Worm (Caenorhabditis elegans) whole organism, late embryonic: ENCODE data around the gene M03F8.6.

Source experiments
- ceh-14 ChIP-seq: sonication (generic microtip); optimal IDR thresholded peaks from 2 replicates; lab custom pipeline; 2016; ENCODE audit warnings: missing genotype, missing genetic modification characterization, missing compliant biosample characterization
- ceh-19 ChIP-seq: fragments of 200-800 bp; sonication (Bioruptor generic); optimal IDR thresholded peaks from 2 replicates; lab custom pipeline; 2018; ENCODE audit warnings: mild to moderate bottlenecking, missing genetic modification characterization, missing compliant biosample characterization
- elt-2 ChIP-seq: sonication (generic microtip); optimal IDR thresholded peaks from 2 replicates; lab custom pipeline; 2016; ENCODE audit warnings: missing genetic modification reagents, missing genetic modification characterization, missing compliant biosample characterization
- eyg-1 ChIP-seq: sonication (generic microtip); optimal IDR thresholded peaks from 2 replicates; lab custom pipeline; 2016; ENCODE audit warnings: missing genotype, missing genetic modification characterization, missing compliant biosample characterization
- hlh-30 ChIP-seq: sonication (generic microtip); optimal IDR thresholded peaks from 2 replicates; lab custom pipeline; 2017; ENCODE audit warnings: antibody characterized with exemption, missing genetic modification characterization, missing compliant biosample characterization; ENCODE audit not compliant: insufficient read depth
- hlh-8 ChIP-seq: sonication (generic microtip); optimal IDR thresholded peaks from 2 replicates; lab custom pipeline; 2016; ENCODE audit warnings: missing genotype, missing genetic modification characterization, missing compliant biosample characterization
- nfya-1 ChIP-seq: sonication (generic microtip); optimal IDR thresholded peaks from 2 replicates; lab custom pipeline; 2017; ENCODE audit warnings: missing genetic modification characterization, mild to moderate bottlenecking, missing compliant biosample characterization, antibody characterized with exemption, moderate library complexity
- nhr-11 ChIP-seq: fragments of 150-350 bp; optimal IDR thresholded peaks from 2 replicates; lab custom pipeline; 2014; ENCODE audit warnings: missing biosample characterization, missing genetic modification characterization
- odd-2 ChIP-seq: sonication (generic microtip); optimal IDR thresholded peaks from 2 replicates; lab custom pipeline; 2017; ENCODE audit warnings: antibody characterized with exemption, mild to moderate bottlenecking, missing genetic modification characterization, missing compliant biosample characterization
- pax-1 ChIP-seq: fragments of 150-350 bp; optimal IDR thresholded peaks from 2 replicates; lab custom pipeline; 2014; ENCODE audit warnings: missing biosample characterization, missing genetic modification characterization
- sox-2 ChIP-seq: fragments of 200-800 bp; sonication (Bioruptor generic); IDR thresholded peaks from 2 replicates; pipeline ENCODE4 v1.3.6; 2022; ENCODE audit warnings: missing genetic modification reagents, missing genetic modification characterization, missing compliant biosample characterization
- tbx-7 ChIP-seq: sonication (generic microtip); optimal IDR thresholded peaks from 2 replicates; lab custom pipeline; 2016; ENCODE audit warnings: missing genotype, missing genetic modification characterization, missing compliant biosample characterization

The M03F8.6 gene

ce11 chrV:5906252-5906651 lies 48.4 kb downstream of the M03F8.6 start, which contains the start of gene srd-15:
Gene srd-15 (minus strand): TSS chrV:5906352.
- TF ChIP-seq sox-2 (no peak), ceh-19 (GFP tag; lab: Kevin White, UChicago) (no peak), ceh-14 (tag; lab: Kevin White, UChicago) (no peak), nfya-1 (tag; lab: Kevin White, UChicago) (no peak), hlh-8 (no peak), pax-1 (tag; lab: Kevin White, UChicago) (no peak), eyg-1 (no peak), nhr-11 (tag; lab: Kevin White, UChicago) (no peak), elt-2 (tag; lab: Kevin White, UChicago) (no peak), tbx-7 (tag; lab: Kevin White, UChicago) (no peak), odd-2 (tag; lab: Kevin White, UChicago) (no peak), hlh-30 (tag; lab: Kevin White, UChicago) (no peak)
